Fruit fly (Drosophila melanogaster) whole organism, pupa: ENCODE measurements around the gene Scr.

ENCODE experiments used
- CG10348 ChIP-seq: fragments of 200-800 bp; sonication (Bioruptor generic); IDR thresholded peaks from 2 replicates; pipeline ENCODE4 v1.3.6; 2022; ENCODE audit warnings: missing biosample characterization, missing genetic modification characterization
- CG12605 ChIP-seq: fragments of 200-800 bp; sonication (Bioruptor generic); IDR thresholded peaks from 2 replicates; pipeline ENCODE4 v1.3.6; 2022; ENCODE audit warnings: missing biosample characterization, missing genetic modification characterization
- CG13204 ChIP-seq: fragments of 200-800 bp; sonication (Bioruptor generic); optimal IDR thresholded peaks from 2 replicates; lab custom pipeline; 2018; ENCODE audit warnings: missing biosample characterization, mild to moderate bottlenecking, missing genetic modification characterization, moderate library complexity
- CG14655 ChIP-seq: fragments of 200-800 bp; sonication (Bioruptor generic); optimal IDR thresholded peaks from 3 replicates; lab custom pipeline; 2017; ENCODE audit warnings: mild to moderate bottlenecking, missing biosample characterization, missing genetic modification reagents, missing genetic modification characterization
- CG15710 ChIP-seq: fragments of 200-800 bp; sonication (Bioruptor generic); optimal IDR thresholded peaks from 2 replicates; lab custom pipeline; 2018; ENCODE audit warnings: missing biosample characterization, mild to moderate bottlenecking, missing genetic modification characterization, moderate library complexity
- CG17806 ChIP-seq: fragments of 200-800 bp; sonication (Bioruptor generic); optimal IDR thresholded peaks from 2 replicates; lab custom pipeline; 2018; ENCODE audit warnings: missing biosample characterization, mild to moderate bottlenecking, missing genetic modification characterization, moderate library complexity
- CG32121 ChIP-seq: fragments of 200-800 bp; sonication (Bioruptor generic); IDR thresholded peaks from 2 replicates; pipeline ENCODE4 v1.3.6; 2022; ENCODE audit warnings: missing biosample characterization, missing genetic modification characterization
- CG34367 ChIP-seq: fragments of 200-800 bp; sonication (Bioruptor generic); optimal IDR thresholded peaks from 2 replicates; lab custom pipeline; 2018; ENCODE audit warnings: missing biosample characterization, mild to moderate bottlenecking, missing genetic modification characterization
- CG4496 ChIP-seq: fragments of 200-800 bp; sonication (Bioruptor generic); IDR thresholded peaks from 3 replicates; pipeline ENCODE4 v1.3.6; 2022; ENCODE audit warnings: missing biosample characterization, missing genetic modification characterization
- CG8159 ChIP-seq: fragments of 200-800 bp; sonication (Bioruptor generic); optimal IDR thresholded peaks from 3 replicates; lab custom pipeline; 2018; ENCODE audit warnings: missing biosample characterization, mild to moderate bottlenecking, missing genetic modification characterization, moderate library complexity
- CG8301 ChIP-seq: fragments of 200-800 bp; sonication (Bioruptor generic); optimal IDR thresholded peaks from 2 replicates; lab custom pipeline; 2018; ENCODE audit warnings: missing biosample characterization, mild to moderate bottlenecking, missing genetic modification characterization
- CG9948 ChIP-seq: fragments of 200-800 bp; sonication (Bioruptor generic); optimal IDR thresholded peaks from 2 replicates; lab custom pipeline; 2018; ENCODE audit warnings: missing biosample characterization, mild to moderate bottlenecking, missing genetic modification characterization, moderate library complexity
- D1 ChIP-seq: fragments of 200-800 bp; sonication (Bioruptor generic); optimal IDR thresholded peaks from 2 replicates; lab custom pipeline; 2018; ENCODE audit warnings: missing biosample characterization, mild to moderate bottlenecking, missing genetic modification characterization, moderate library complexity
- EcR ChIP-seq: fragments of 200-800 bp; sonication (Bioruptor generic); optimal IDR thresholded peaks from 3 replicates; lab custom pipeline; 2019; ENCODE audit warnings: missing biosample characterization, missing genetic modification characterization, mild to moderate bottlenecking, moderate library complexity, missing genetic modification reagents
- Ets98B ChIP-seq: fragments of 200-800 bp; sonication (Bioruptor generic); IDR thresholded peaks from 2 replicates; pipeline ENCODE4 v1.3.6; 2022; ENCODE audit warnings: missing biosample characterization, missing genetic modification characterization
- Pif1A ChIP-seq: fragments of 200-800 bp; sonication (Bioruptor generic); optimal IDR thresholded peaks from 3 replicates; lab custom pipeline; 2016; ENCODE audit warnings: missing biosample characterization, missing genetic modification characterization
- Pif1B ChIP-seq: fragments of 200-800 bp; sonication (Bioruptor generic); optimal IDR thresholded peaks from 3 replicates; lab custom pipeline; 2016; ENCODE audit warnings: missing biosample characterization, missing genetic modification characterization
- Snoo ChIP-seq: fragments of 200-800 bp; sonication (Bioruptor generic); optimal IDR thresholded peaks from 3 replicates; lab custom pipeline; 2017; ENCODE audit warnings: missing biosample characterization, mild to moderate bottlenecking, missing genetic modification characterization, inconsistent platforms
- fd96Ca ChIP-seq: fragments of 200-800 bp; sonication (Bioruptor generic); IDR thresholded peaks from 3 replicates; pipeline ENCODE4 v1.3.6; 2022; ENCODE audit warnings: missing biosample characterization, missing genetic modification characterization
- gl ChIP-seq: fragments of 200-800 bp; sonication (Bioruptor generic); optimal IDR thresholded peaks from 2 replicates; lab custom pipeline; 2018; ENCODE audit warnings: missing biosample characterization, mild to moderate bottlenecking, missing genetic modification characterization
- rn ChIP-seq: fragments of 200-800 bp; sonication (Bioruptor generic); IDR thresholded peaks from 2 replicates; pipeline ENCODE4 v1.3.6; 2022; ENCODE audit warnings: missing biosample characterization, missing genetic modification characterization

The Scr gene

DNA sequence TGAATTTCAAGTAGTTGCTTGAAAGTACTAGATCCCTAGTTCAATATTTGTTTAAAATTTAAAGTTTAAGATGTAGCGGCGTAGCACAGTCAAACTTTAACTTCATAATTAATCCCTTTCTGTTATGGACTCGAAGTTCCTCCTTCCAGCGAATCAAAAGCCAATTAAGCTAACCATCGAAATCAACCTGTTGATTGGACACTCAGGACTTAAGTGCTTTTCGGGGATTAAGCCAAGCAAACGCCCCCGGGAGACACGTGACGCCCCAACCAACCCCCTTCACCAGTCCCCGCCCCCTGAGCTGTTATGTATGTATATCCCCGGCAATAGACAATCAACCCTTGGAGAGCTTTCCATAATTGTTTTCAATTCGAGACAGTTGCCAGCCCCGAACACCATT lies 18.1 kb downstream of the Scr start:
- TF ChIP-seq CG10348 (GFP tag; lab: Robert Waterston, UW) (no peak), EcR (GFP tag; lab: Kevin White, UChicago) (no peak), Pif1A (GFP tag; lab: Kevin White, UChicago) (no peak), CG8301 (tag; lab: Kevin White, UChicago) (no peak)

dm6 chr3R:6828272-6828671 lies 21.5 kb downstream of the Scr start:
- TF ChIP-seq Snoo (tag; lab: Kevin White, UChicago) (no peak), CG13204 (GFP tag; lab: Kevin White, UChicago) (no peak), Ets98B (GFP tag; lab: Robert Waterston, UW) (no peak), CG8159 (tag; lab: Kevin White, UChicago) (no peak), fd96Ca (GFP tag; lab: Robert Waterston, UW) (no peak), CG34367 (tag; lab: Kevin White, UChicago) (no peak), rn (GFP tag; lab: Robert Waterston, UW) (no peak), EcR (GFP tag; lab: Kevin White, UChicago) (no peak), CG4496 (GFP tag; lab: Robert Waterston, UW) (no peak), CG8301 (tag; lab: Kevin White, UChicago) (no peak), D1 (tag; lab: Kevin White, UChicago) (no peak), Pif1B (GFP tag; lab: Kevin White, UChicago) (no peak), Pif1A (GFP tag; lab: Kevin White, UChicago) (no peak), CG9948 (tag; lab: Kevin White, UChicago) (no peak), CG17806 (tag; lab: Kevin White, UChicago) (no peak), CG32121 (GFP tag; lab: Robert Waterston, UW) (no peak), CG10348 (GFP tag; lab: Robert Waterston, UW) (no peak), CG12605 (GFP tag; lab: Robert Waterston, UW) (no peak), CG15710 (tag; lab: Kevin White, UChicago) (no peak), CG14655 (no peak)

DNA sequence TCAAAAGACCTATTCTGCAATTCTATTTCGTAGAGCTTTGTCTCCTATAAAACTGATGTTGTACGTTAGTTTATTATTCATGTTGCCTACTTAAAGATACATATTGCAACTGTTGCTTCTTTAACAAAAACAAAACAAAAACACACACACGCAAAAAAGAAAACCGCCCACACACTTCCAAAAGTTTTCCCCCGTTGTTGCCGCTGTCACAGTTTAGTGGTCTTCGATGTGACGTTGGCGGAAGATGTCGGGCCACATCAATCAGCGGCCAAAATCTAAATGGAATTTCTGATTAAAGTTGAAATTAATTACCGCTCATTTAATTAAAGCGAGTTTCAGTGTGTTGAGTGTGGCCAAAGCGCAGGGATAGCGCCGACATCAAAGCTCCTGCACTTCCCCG lies 22.9 kb downstream of the Scr start:
- no peak for TF ChIP-seq EcR (GFP tag; lab: Kevin White, UChicago)
- TF ChIP-seq CG10348 (GFP tag; lab: Robert Waterston, UW) = no peak
- TF ChIP-seq CG15710 (tag; lab: Kevin White, UChicago) = no peak
- TF ChIP-seq CG32121 (GFP tag; lab: Robert Waterston, UW) = no peak
- no peak for TF ChIP-seq CG8301 (tag; lab: Kevin White, UChicago)
- no peak for TF ChIP-seq rn (GFP tag; lab: Robert Waterston, UW)
- no peak for TF ChIP-seq CG34367 (tag; lab: Kevin White, UChicago)
- no peak for TF ChIP-seq CG14655
- no peak for TF ChIP-seq gl (tag; lab: Kevin White, UChicago)
- no peak for TF ChIP-seq CG12605 (GFP tag; lab: Robert Waterston, UW)

DNA sequence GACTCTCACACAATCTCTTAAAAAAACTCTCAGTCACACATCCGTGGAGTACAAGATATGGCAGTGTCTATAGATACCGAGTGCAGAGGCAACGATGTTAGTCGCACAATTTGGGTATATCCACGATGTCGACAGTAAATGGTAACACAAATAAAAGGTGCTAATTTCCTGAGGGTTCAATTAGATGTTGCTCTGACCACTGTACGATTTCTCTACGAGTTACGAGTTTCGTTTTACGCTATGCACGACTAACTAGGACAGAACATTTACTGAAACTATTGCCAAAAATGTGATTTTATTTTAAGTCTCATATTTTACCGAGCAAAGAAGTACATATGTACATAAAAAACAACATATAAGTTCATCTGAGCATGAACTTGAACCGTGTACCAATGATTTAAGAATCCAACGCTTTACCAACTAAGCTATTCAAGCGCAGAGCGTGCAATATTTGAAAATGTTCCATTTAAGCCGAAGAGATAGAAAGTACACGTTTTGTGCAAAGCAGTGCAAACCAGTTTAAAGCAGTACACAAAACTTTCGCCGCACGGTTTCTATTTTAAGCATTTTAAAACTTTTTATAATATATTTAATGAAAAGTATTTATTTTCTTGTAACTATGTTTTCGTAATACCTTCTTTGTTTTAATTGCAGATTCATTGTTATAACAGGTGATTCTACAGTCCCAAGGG lies 30.7 kb downstream of the Scr start:
- TF ChIP-seq CG15710 (tag; lab: Kevin White, UChicago) (no peak), CG9948 (tag; lab: Kevin White, UChicago) (no peak), EcR (GFP tag; lab: Kevin White, UChicago) (no peak), Ets98B (GFP tag; lab: Robert Waterston, UW) (no peak; the same call in 1 of the 2 replicates), Pif1B (GFP tag; lab: Kevin White, UChicago) (no peak), D1 (tag; lab: Kevin White, UChicago) (peak; percentile 62), CG8301 (tag; lab: Kevin White, UChicago) (no peak), CG14655 (peak; percentile 7), CG13204 (GFP tag; lab: Kevin White, UChicago) (no peak), rn (GFP tag; lab: Robert Waterston, UW) (no peak), fd96Ca (GFP tag; lab: Robert Waterston, UW) (no peak), CG12605 (GFP tag; lab: Robert Waterston, UW) (no peak), gl (tag; lab: Kevin White, UChicago) (no peak)

DNA sequence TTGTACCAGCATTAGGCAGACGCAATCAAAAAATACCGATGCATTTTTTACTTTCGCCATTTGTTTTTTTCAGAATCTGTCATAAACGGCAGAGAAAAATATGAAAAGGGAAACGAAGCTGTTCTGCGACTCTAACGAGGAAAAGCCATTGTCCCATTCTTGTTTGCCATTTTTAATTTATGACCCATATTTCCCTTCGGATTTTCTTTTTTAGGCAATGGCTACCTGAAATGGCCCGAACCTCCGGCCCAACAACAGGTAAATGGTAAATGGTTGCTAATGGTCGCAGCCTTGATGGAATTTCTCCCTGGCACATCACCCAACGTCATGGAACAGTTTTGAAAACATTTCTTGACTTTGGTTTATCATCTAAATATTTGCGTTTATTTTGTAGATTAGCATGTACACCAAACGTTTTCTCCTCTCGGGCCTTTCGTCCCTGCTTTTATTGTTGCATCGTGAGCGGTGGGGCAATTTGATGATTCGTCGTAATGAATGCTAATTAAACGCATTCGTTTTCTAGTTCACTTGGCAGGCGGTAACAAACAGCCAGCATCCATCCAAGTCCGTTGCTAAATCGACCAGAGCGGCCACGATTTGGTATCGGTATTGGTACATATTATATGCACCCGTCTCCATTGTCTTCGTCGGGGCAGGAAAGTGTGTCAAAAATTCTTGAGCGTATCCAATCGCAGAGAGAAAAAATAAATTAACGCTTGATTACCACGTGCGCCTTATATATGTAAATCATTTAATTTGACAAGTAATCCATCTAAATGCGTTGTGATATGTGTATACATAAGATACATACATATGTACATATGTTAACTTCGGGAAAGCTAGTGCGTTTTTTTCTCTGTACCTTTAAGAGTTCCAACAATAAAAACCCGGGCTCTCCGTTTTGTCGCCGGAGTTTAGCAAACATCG lies 31.5 kb downstream of the Scr start:
- peak; percentile 28 for TF ChIP-seq CG8301 (tag; lab: Kevin White, UChicago)
- peak; percentile 11 for TF ChIP-seq Snoo (tag; lab: Kevin White, UChicago)
- TF ChIP-seq CG32121 (GFP tag; lab: Robert Waterston, UW) = peak; percentile 54
- peak; percentile 17 for TF ChIP-seq Pif1A (GFP tag; lab: Kevin White, UChicago)
- TF ChIP-seq rn (GFP tag; lab: Robert Waterston, UW) = 0 out of 2 replicates have a peak, but pooled peaks have one; percentile 7
- 0 out of 3 replicates have a peak, but pooled peaks have one; percentile 39 for TF ChIP-seq CG4496 (GFP tag; lab: Robert Waterston, UW)
- no peak for TF ChIP-seq gl (tag; lab: Kevin White, UChicago)
- TF ChIP-seq Ets98B (GFP tag; lab: Robert Waterston, UW) = peak; percentile 64
- no peak for TF ChIP-seq Pif1B (GFP tag; lab: Kevin White, UChicago)
- TF ChIP-seq CG15710 (tag; lab: Kevin White, UChicago) = no peak
- peak; percentile 25 for TF ChIP-seq CG14655
